Worm (Caenorhabditis elegans) whole organism, L4 larva: ENCODE measurements around the gene C02B8.7.

Experiments used
- F10B5.3 ChIP-seq: sonication (generic microtip); optimal IDR thresholded peaks from 2 replicates; lab custom pipeline; 2016; ENCODE audit warnings: mild to moderate bottlenecking, missing genetic modification characterization, missing compliant biosample characterization
- F49E8.2 ChIP-seq: sonication (generic microtip); optimal IDR thresholded peaks from 2 replicates; lab custom pipeline; 2016; ENCODE audit warnings: missing compliant biosample characterization, mild to moderate bottlenecking, missing genetic modification characterization, borderline replicate concordance
- T26A8.4 ChIP-seq: fragments of 200-800 bp; sonication (Bioruptor generic); IDR thresholded peaks from 2 replicates; pipeline ENCODE4 v1.3.6; 2022; ENCODE audit warnings: missing genetic modification characterization, missing compliant biosample characterization
- Y48G9A.11 ChIP-seq: fragments of 200-800 bp; sonication (Bioruptor generic); IDR thresholded peaks from 2 replicates; pipeline ENCODE4 v1.3.6; 2022; ENCODE audit warnings: missing genetic modification reagents, missing genetic modification characterization, missing compliant biosample characterization
- Y75B8A.6 ChIP-seq: fragments of 200-800 bp; sonication (Bioruptor generic); IDR thresholded peaks from 2 replicates; pipeline ENCODE4 v1.3.6; 2022; ENCODE audit warnings: missing genetic modification reagents, missing genetic modification characterization, missing compliant biosample characterization
- ZK546.5 ChIP-seq, 2 experiments: sonication (generic microtip); optimal IDR thresholded peaks; 2 replicates each; lab custom pipeline; 2017; ENCODE audit warnings: missing biosample characterization in 2 of 2, missing genetic modification characterization in 2 of 2
- aha-1 ChIP-seq: fragments of 150-350 bp; peaks from one replicate; lab custom pipeline; 2014; ENCODE audit warnings: missing biosample characterization, missing genetic modification characterization
- ceh-20 ChIP-seq: fragments of 200-800 bp; sonication (Bioruptor generic); IDR thresholded peaks from 2 replicates; pipeline ENCODE4 v1.3.6; 2022; ENCODE audit warnings: missing genetic modification reagents, missing genetic modification characterization, missing compliant biosample characterization
- ceh-32 ChIP-seq: sonication (generic microtip); optimal IDR thresholded peaks from 2 replicates; lab custom pipeline; 2016; ENCODE audit warnings: mild to moderate bottlenecking, missing genetic modification characterization, missing compliant biosample characterization; ENCODE audit not compliant: poor library complexity
- ceh-62 ChIP-seq: sonication (generic microtip); optimal IDR thresholded peaks from 2 replicates; lab custom pipeline; 2017; ENCODE audit warnings: missing biosample characterization, missing genetic modification characterization
- cey-2 ChIP-seq: sonication (generic microtip); optimal IDR thresholded peaks from 3 replicates; lab custom pipeline; 2017; ENCODE audit warnings: missing genetic modification characterization, mild to moderate bottlenecking, missing compliant biosample characterization, antibody characterized with exemption, borderline replicate concordance; ENCODE audit not compliant: insufficient read depth
- ctbp-1 ChIP-seq: fragments of 200-800 bp; sonication (Bioruptor generic); IDR thresholded peaks from 2 replicates; pipeline ENCODE4 v1.3.6; 2022; ENCODE audit warnings: missing genetic modification reagents, missing genetic modification characterization, missing compliant biosample characterization
- daf-16 ChIP-seq, 3 experiments: sonication (generic microtip); optimal IDR thresholded peaks; 2 replicates each; lab custom pipeline; 2016 to 2017; ENCODE audit warnings: missing genetic modification characterization in 3 of 3, missing genetic modification reagents in 3 of 3, mild to moderate bottlenecking in 2 of 3, missing compliant biosample characterization in 2 of 3, missing biosample characterization in 1 of 3, moderate library complexity in 1 of 3
- dmd-8 ChIP-seq: fragments of 200-800 bp; sonication (Bioruptor generic); IDR thresholded peaks from 2 replicates; pipeline ENCODE4 v1.3.6; 2022; ENCODE audit warnings: missing genetic modification characterization, missing compliant biosample characterization
- dpl-1 ChIP-seq: fragments of 150-350 bp; optimal IDR thresholded peaks from 2 replicates; lab custom pipeline; 2014; ENCODE audit warnings: missing biosample characterization, missing genetic modification reagents, missing genetic modification characterization
- dve-1 ChIP-seq: sonication (generic microtip); optimal IDR thresholded peaks from 2 replicates; lab custom pipeline; 2017; ENCODE audit warnings: antibody characterized with exemption, mild to moderate bottlenecking, missing genetic modification characterization, missing compliant biosample characterization; ENCODE audit not compliant: insufficient read depth
- egl-43 ChIP-seq: fragments of 200-800 bp; sonication (Bioruptor generic); IDR thresholded peaks from 2 replicates; pipeline ENCODE4 v1.3.6; 2022; ENCODE audit warnings: missing genetic modification reagents, missing genetic modification characterization, missing compliant biosample characterization
- gei-8 ChIP-seq: fragments of 200-800 bp; sonication (Bioruptor generic); optimal IDR thresholded peaks from 2 replicates; lab custom pipeline; 2018; ENCODE audit warnings: mild to moderate bottlenecking, missing genetic modification characterization, missing compliant biosample characterization
- hlh-11 ChIP-seq: fragments of 200-800 bp; sonication (Bioruptor generic); optimal IDR thresholded peaks from 2 replicates; lab custom pipeline; 2018; ENCODE audit warnings: mild to moderate bottlenecking, missing genetic modification characterization, missing compliant biosample characterization
- hlh-30 ChIP-seq: sonication (generic microtip); optimal IDR thresholded peaks from 2 replicates; lab custom pipeline; 2017; ENCODE audit warnings: antibody characterized with exemption, mild to moderate bottlenecking, missing genetic modification characterization, missing compliant biosample characterization; ENCODE audit not compliant: insufficient read depth
- hmg-1.1 ChIP-seq: fragments of 200-800 bp; sonication (Bioruptor generic); IDR thresholded peaks from 2 replicates; pipeline ENCODE4 v1.3.6; 2022; ENCODE audit warnings: missing genetic modification reagents, missing genetic modification characterization, missing compliant biosample characterization
- jun-1 ChIP-seq: fragments of 150-350 bp; optimal IDR thresholded peaks from 2 replicates; lab custom pipeline; 2014; ENCODE audit warnings: missing biosample characterization, missing genetic modification reagents, missing genetic modification characterization
- lir-3 ChIP-seq: sonication (generic microtip); optimal IDR thresholded peaks from 2 replicates; lab custom pipeline; 2016; ENCODE audit warnings: mild to moderate bottlenecking, missing genetic modification characterization, missing compliant biosample characterization
- mdl-1 ChIP-seq, 2 experiments: fragments of 150-350 bp in 1 of 2; sonication (generic microtip) in 1 of 2; optimal IDR thresholded peaks; 2 replicates each; lab custom pipeline; 2014 to 2017; ENCODE audit warnings: missing biosample characterization in 2 of 2, missing genetic modification characterization in 2 of 2
- mep-1 ChIP-seq: fragments of 150-350 bp; sonication (generic microtip); optimal IDR thresholded peaks from 3 replicates; lab custom pipeline; 2014; ENCODE audit warnings: missing biosample characterization, missing genetic modification characterization
- mxl-3 ChIP-seq: fragments of 200-800 bp; sonication (Bioruptor generic); optimal IDR thresholded peaks from 2 replicates; lab custom pipeline; 2018; ENCODE audit warnings: mild to moderate bottlenecking, missing genetic modification characterization, missing compliant biosample characterization
- nhr-102 ChIP-seq: sonication (generic microtip); optimal IDR thresholded peaks from 2 replicates; lab custom pipeline; 2016; ENCODE audit warnings: mild to moderate bottlenecking, missing genetic modification characterization, moderate library complexity, missing compliant biosample characterization
- nhr-237 ChIP-seq: sonication (generic microtip); optimal IDR thresholded peaks from 2 replicates; lab custom pipeline; 2017; ENCODE audit warnings: missing biosample characterization, missing genetic modification characterization
- nhr-25 ChIP-seq: sonication (generic microtip); optimal IDR thresholded peaks from 2 replicates; lab custom pipeline; 2017; ENCODE audit warnings: missing genetic modification characterization, mild to moderate bottlenecking, missing compliant biosample characterization, antibody characterized with exemption, moderate library complexity, borderline replicate concordance; ENCODE audit not compliant: insufficient read depth
- nhr-42 ChIP-seq: fragments of 200-800 bp; sonication (Bioruptor generic); IDR thresholded peaks from 2 replicates; pipeline ENCODE4 v1.3.6; 2022; ENCODE audit warnings: missing genetic modification characterization, missing compliant biosample characterization
- pha-4 ChIP-seq, 2 experiments: fragments of 150-350 bp in 1 of 2; fragments of 200-800 bp in 1 of 2; sonication (Bioruptor generic) in 1 of 2; IDR thresholded peaks in 1 of 2; optimal IDR thresholded peaks in 1 of 2; 2 replicates each; pipeline versions ENCODE4 v1.3.6 to Lab custom; 2014 to 2022; ENCODE audit warnings: missing genetic modification characterization in 2 of 2, missing genetic modification reagents in 2 of 2, missing biosample characterization in 1 of 2, missing compliant biosample characterization in 1 of 2
- sdz-12 ChIP-seq: fragments of 200-800 bp; sonication (Bioruptor generic); optimal IDR thresholded peaks from 2 replicates; lab custom pipeline; 2018; ENCODE audit warnings: mild to moderate bottlenecking, missing genetic modification characterization, missing compliant biosample characterization
- set-16 ChIP-seq: fragments of 200-800 bp; sonication (Bioruptor generic); IDR thresholded peaks from 2 replicates; pipeline ENCODE4 v1.3.6; 2022; ENCODE audit warnings: missing genetic modification reagents, missing genetic modification characterization, missing compliant biosample characterization
- skn-1 ChIP-seq: fragments of 150-350 bp; optimal IDR thresholded peaks from 2 replicates; lab custom pipeline; 2014; ENCODE audit warnings: missing biosample characterization, missing genetic modification characterization
- tra-1 ChIP-seq: fragments of 200-800 bp; sonication (Bioruptor generic); IDR thresholded peaks from 2 replicates; pipeline ENCODE4 v1.3.6; 2022; ENCODE audit warnings: missing genetic modification reagents, missing genetic modification characterization, missing compliant biosample characterization
- unc-62 ChIP-seq, 3 experiments: fragments of 150-350 bp in 1 of 3; sonication (generic microtip); optimal IDR thresholded peaks in 2 of 3; peaks in 1 of 3; 1 replicate in 1 of 3; 2 replicates in 2 of 3; lab custom pipeline; 2014 to 2017; ENCODE audit warnings: missing biosample characterization in 3 of 3, missing genetic modification characterization in 3 of 3, missing genetic modification reagents in 3 of 3, missing genotype in 1 of 3
- zfp-2 ChIP-seq: sonication (generic microtip); optimal IDR thresholded peaks from 2 replicates; lab custom pipeline; 2016; ENCODE audit warnings: mild to moderate bottlenecking, missing genetic modification characterization, missing compliant biosample characterization
- zip-11 ChIP-seq: fragments of 200-800 bp; sonication (Bioruptor generic); IDR thresholded peaks from 2 replicates; pipeline ENCODE4 v1.3.6; 2022; ENCODE audit warnings: missing genetic modification characterization, missing compliant biosample characterization
- zip-2 ChIP-seq: fragments of 150-350 bp; optimal IDR thresholded peaks from 2 replicates; lab custom pipeline; 2014; ENCODE audit warnings: missing biosample characterization, missing genetic modification characterization
- ztf-7 ChIP-seq: fragments of 150-350 bp; optimal IDR thresholded peaks from 2 replicates; lab custom pipeline; 2014; ENCODE audit warnings: missing biosample characterization, missing genetic modification characterization

Gene C02B8.7

DNA sequence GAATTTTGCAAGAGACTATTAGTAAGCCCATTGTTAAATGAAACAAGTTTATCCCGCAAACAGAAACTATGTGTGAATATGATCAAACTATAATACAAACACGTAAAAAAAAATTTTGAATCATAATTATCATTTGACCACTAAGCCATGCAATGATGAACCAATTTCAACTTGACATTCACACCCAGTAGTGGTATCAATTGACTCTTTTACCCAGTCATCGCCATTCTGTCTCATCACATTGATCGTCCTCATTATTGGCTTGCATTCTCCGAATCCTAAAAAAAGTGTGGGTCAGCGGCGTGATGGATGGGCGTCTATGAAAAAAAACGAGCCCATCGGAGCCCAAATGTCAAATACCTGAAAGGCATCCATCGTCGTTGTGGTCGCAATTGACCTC lies 17.4 kb downstream of the C02B8.7 start:
- TF ChIP-seq nhr-42 (GFP tag; lab: Robert Waterston, UW), result no peak
- no peak for TF ChIP-seq daf-16 (GFP tag; optimal IDR thresholded peaks at IDR 0.05; lab: Kevin White, UChicago)
- no peak for TF ChIP-seq daf-16 (tag; optimal IDR thresholded peaks at IDR 0.05; lab: Kevin White, UChicago)
- TF ChIP-seq unc-62 (GFP tag; optimal IDR thresholded peaks at IDR 0.05 in 1 of 2; lab: Kevin White, UChicago), result peak in 1 of 2 experiments; percentile 94
- TF ChIP-seq unc-62 (tag; optimal IDR thresholded peaks at IDR 0.05; lab: Kevin White, UChicago), result no peak

DNA sequence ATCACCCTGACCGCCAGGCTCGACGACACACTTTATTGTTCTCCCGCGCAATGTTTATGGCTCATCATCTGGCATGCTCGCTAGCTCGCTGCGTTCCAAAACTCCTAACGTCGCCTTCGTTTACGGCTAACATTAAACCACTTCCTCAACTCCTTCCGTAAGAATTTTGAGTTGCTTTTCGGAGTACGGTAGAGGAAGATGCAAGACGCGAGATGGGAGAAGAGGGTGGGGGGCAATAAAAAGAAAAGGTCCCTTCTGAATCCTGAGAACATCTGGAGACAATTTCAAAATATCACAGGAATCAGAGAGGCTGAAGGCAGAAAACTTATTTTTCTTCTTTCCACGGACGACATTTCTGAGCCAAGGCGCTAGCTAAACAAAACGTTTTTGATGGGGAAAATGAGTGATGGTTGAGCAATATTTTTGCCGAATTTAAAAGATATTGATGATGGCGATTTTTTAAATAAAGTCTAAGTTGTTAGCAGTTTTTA lies 19.8 kb downstream of the C02B8.7 start:
- TF ChIP-seq unc-62 (GFP tag; optimal IDR thresholded peaks at IDR 0.05 in 1 of 2; lab: Kevin White, UChicago) (peak in 1 of 2 experiments; percentile 34), unc-62 (tag; optimal IDR thresholded peaks at IDR 0.05; lab: Kevin White, UChicago) (no peak), tra-1 (GFP tag; lab: Robert Waterston, UW) (no peak), zfp-2 (tag; lab: Kevin White, UChicago) (no peak), ceh-62 (tag; lab: Kevin White, UChicago) (no peak)

DNA sequence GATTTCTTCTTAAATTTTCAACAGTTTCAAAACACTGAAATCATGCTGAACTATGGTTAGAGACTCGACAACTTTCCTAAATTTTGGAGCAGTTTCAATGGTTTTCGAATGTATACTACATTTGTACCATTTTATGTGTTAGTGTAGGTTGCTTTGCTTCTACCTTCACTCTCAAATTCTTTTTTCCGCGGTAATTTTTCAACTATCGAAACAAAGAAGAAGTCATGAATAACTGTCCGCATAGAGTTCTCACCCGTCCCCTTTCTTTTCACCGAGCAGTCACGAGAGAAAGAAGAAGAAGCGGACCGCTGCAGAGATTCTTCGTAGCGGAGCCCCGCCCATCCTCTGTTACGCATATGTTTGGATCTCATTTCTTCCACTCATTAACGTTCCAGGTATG lies 21.5 kb downstream of the C02B8.7 start, which contains the start of gene hlh-8:
hlh-8 (plus strand) TSS at position 301 of the 400 bp plus-strand sequence.
- TF ChIP-seq nhr-25 (tag; lab: Kevin White, UChicago) (no peak), Y48G9A.11 (GFP tag; lab: Robert Waterston, UW) (no peak), skn-1 (tag; lab: Kevin White, UChicago) (no peak), lir-3 (tag; lab: Kevin White, UChicago) (no peak), mxl-3 (GFP tag; lab: Kevin White, UChicago) (no peak), zip-11 (GFP tag; lab: Robert Waterston, UW) (no peak), dmd-8 (no peak), nhr-102 (tag; lab: Kevin White, UChicago) (no peak), ceh-32 (tag; lab: Kevin White, UChicago) (no peak), mdl-1 (tag; optimal IDR thresholded peaks at IDR 0.05; lab: Kevin White, UChicago) (no peak), set-16 (GFP tag; lab: Robert Waterston, UW) (no peak), jun-1 (no peak), ZK546.5 (tag; optimal IDR thresholded peaks at IDR 0.05; lab: Kevin White, UChicago) (no peak)

DNA sequence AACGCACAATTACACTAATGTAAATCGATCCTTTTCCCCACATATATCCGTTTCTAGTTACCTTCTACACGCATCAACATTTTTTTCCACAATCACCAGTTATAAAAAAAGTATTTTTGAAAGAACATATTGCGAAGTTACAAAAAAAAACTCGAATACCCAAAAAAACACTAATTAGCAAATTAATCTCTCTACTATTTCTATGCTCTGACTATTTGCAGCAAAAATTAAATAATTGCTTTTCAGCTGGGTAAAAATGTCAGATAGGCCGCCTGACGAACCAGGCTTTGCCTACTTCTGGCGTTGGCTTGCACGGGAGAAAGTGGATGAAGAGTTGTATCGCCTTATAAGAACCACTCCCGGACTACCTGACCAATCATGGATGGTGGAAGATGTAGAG lies 27.5 kb downstream of the C02B8.7 start, which contains the start of gene K07E3.1:
K07E3.1 (plus strand) TSS at position 247 of the 400 bp plus-strand sequence.
- TF ChIP-seq aha-1 (tag; lab: Kevin White, UChicago), result peak; percentile 57
- TF ChIP-seq egl-43 (GFP tag; lab: Robert Waterston, UW), result no peak

DNA sequence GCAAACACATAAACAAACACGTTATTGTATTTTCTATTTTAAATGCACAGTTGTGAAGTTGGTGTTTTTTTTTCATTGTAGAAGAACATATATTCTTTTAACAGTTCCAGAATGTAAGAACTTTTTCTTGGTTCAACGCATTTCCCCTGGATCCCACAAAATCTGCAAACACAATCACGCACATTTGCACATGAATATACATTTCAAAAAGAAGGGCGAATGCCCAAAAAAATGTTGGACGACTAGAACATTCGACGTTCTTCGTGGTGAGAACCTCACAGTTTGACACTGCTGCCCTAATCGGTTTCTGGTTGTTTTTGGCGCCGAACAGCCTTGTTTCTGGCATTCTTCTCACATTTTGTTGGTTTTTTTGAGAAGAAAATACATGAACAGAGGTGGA lies 28.1 kb downstream of the C02B8.7 start:
- TF ChIP-seq hmg-1.1 (peak; percentile 70), sdz-12 (GFP tag; lab: Kevin White, UChicago) (no peak), dpl-1 (GFP tag; lab: Kevin White, UChicago) (peak; percentile 55), dve-1 (tag; lab: Kevin White, UChicago) (peak; percentile 80), ceh-20 (GFP tag; lab: Robert Waterston, UW) (no peak), gei-8 (GFP tag; lab: Kevin White, UChicago) (no peak), pha-4 (GFP tag; IDR thresholded peaks at IDR 0.05; lab: Robert Waterston, UW) (no peak), pha-4 (tag; optimal IDR thresholded peaks at IDR 0.05; lab: Kevin White, UChicago) (peak; percentile 1), aha-1 (tag; lab: Kevin White, UChicago) (peak; percentile 47), zip-2 (tag; lab: Kevin White, UChicago) (peak; percentile 18), ctbp-1 (GFP tag; lab: Robert Waterston, UW) (0 out of 2 replicates have a peak, but pooled peaks have one; percentile 19), mep-1 (tag; lab: Kevin White, UChicago) (peak; percentile 75), ztf-7 (tag; lab: Kevin White, UChicago) (no peak), F49E8.2 (tag; lab: Kevin White, UChicago) (no peak), nhr-237 (tag; lab: Kevin White, UChicago) (no peak), cey-2 (tag; lab: Kevin White, UChicago) (no peak), T26A8.4 (GFP tag; lab: Robert Waterston, UW) (0 out of 2 replicates have a peak, but pooled peaks have one; percentile 51), Y75B8A.6 (GFP tag; lab: Robert Waterston, UW) (no peak), hlh-30 (tag; lab: Kevin White, UChicago) (peak; percentile 8), F10B5.3 (tag; lab: Kevin White, UChicago) (no peak), skn-1 (tag; lab: Kevin White, UChicago) (no peak), hlh-11 (peak; percentile 57)
